Fruit fly (Drosophila melanogaster) whole organism, embryonic: ENCODE data around the gene euc.

Experiments used
- Atf-2 ChIP-seq: fragments of 200-800 bp; sonication (Bioruptor generic); optimal IDR thresholded peaks from 2 replicates; lab custom pipeline; 2016; ENCODE audit warnings: missing biosample characterization, missing genetic modification characterization
- BtbVII ChIP-seq: fragments of 200-800 bp; sonication (Bioruptor generic); optimal IDR thresholded peaks from 3 replicates; lab custom pipeline; 2017; ENCODE audit warnings: missing biosample characterization, mild to moderate bottlenecking, missing genetic modification characterization
- C15 ChIP-seq: fragments of 200-800 bp; sonication (Bioruptor generic); IDR thresholded peaks from 3 replicates; pipeline ENCODE4 v1.3.6; 2022; ENCODE audit warnings: missing biosample characterization, missing genetic modification characterization
- CG10147 ChIP-seq: fragments of 200-800 bp; sonication (Bioruptor generic); optimal IDR thresholded peaks from 2 replicates; lab custom pipeline; 2019; ENCODE audit warnings: missing biosample characterization, mild to moderate bottlenecking, missing genetic modification characterization, moderate library complexity
- CG11456 ChIP-seq: fragments of 200-800 bp; sonication (Bioruptor generic); IDR thresholded peaks from 3 replicates; pipeline ENCODE4 v1.3.6; 2022; ENCODE audit warnings: missing biosample characterization, missing genetic modification characterization
- CG11560 ChIP-seq: fragments of 200-800 bp; sonication (Bioruptor generic); IDR thresholded peaks from 3 replicates; pipeline ENCODE4 v1.3.6; 2022; ENCODE audit warnings: missing biosample characterization, missing genetic modification characterization
- CG11695 ChIP-seq: fragments of 200-800 bp; sonication (Bioruptor generic); IDR thresholded peaks from 3 replicates; pipeline ENCODE4 v1.3.6; 2022; ENCODE audit warnings: missing biosample characterization, missing genetic modification characterization
- CG1233 ChIP-seq: fragments of 200-800 bp; sonication (Bioruptor generic); optimal IDR thresholded peaks from 4 replicates; lab custom pipeline; 2018; ENCODE audit warnings: missing biosample characterization, mild to moderate bottlenecking, missing genetic modification characterization
- CG12391 ChIP-seq: fragments of 200-800 bp; sonication (Bioruptor generic); optimal IDR thresholded peaks from 3 replicates; lab custom pipeline; 2018; ENCODE audit warnings: missing biosample characterization, mild to moderate bottlenecking, missing genetic modification characterization, moderate library complexity
- CG15479 ChIP-seq: fragments of 200-800 bp; sonication (Bioruptor generic); optimal IDR thresholded peaks from 3 replicates; lab custom pipeline; 2019; ENCODE audit warnings: missing biosample characterization, mild to moderate bottlenecking, missing genetic modification characterization, moderate library complexity
- CG1647 ChIP-seq: fragments of 200-800 bp; sonication (Bioruptor generic); optimal IDR thresholded peaks from 3 replicates; lab custom pipeline; 2016; ENCODE audit warnings: missing biosample characterization, missing genetic modification characterization
- CG17385 ChIP-seq: fragments of 200-800 bp; sonication (Bioruptor generic); optimal IDR thresholded peaks from 3 replicates; lab custom pipeline; 2018; ENCODE audit warnings: missing biosample characterization, mild to moderate bottlenecking, missing genetic modification characterization
- CG17612 ChIP-seq: fragments of 200-800 bp; sonication (Bioruptor generic); IDR thresholded peaks from 2 replicates; pipeline ENCODE4 v1.3.6; 2022; ENCODE audit warnings: missing biosample characterization, missing genetic modification characterization
- CG2875 ChIP-seq: fragments of 200-800 bp; sonication (Bioruptor generic); optimal IDR thresholded peaks from 2 replicates; lab custom pipeline; 2017; ENCODE audit warnings: missing biosample characterization, mild to moderate bottlenecking, missing genetic modification characterization, missing genetic modification reagents
- CG32772 ChIP-seq: fragments of 200-800 bp; sonication (Bioruptor generic); IDR thresholded peaks from 2 replicates; pipeline ENCODE4 v1.3.6; 2022; ENCODE audit warnings: missing biosample characterization, missing genetic modification characterization
- CG33557 ChIP-seq: fragments of 200-800 bp; sonication (Bioruptor generic); optimal IDR thresholded peaks from 2 replicates; lab custom pipeline; 2019; ENCODE audit warnings: missing biosample characterization, mild to moderate bottlenecking, missing genetic modification characterization, moderate library complexity
- CG7839 ChIP-seq: fragments of 200-800 bp; sonication (Bioruptor generic); optimal IDR thresholded peaks from 3 replicates; lab custom pipeline; 2018; ENCODE audit warnings: missing biosample characterization, mild to moderate bottlenecking, missing genetic modification characterization, moderate library complexity
- CG9215 ChIP-seq: fragments of 200-800 bp; sonication (Bioruptor generic); IDR thresholded peaks from 2 replicates; pipeline ENCODE4 v1.3.6; 2022; ENCODE audit warnings: missing biosample characterization, missing genetic modification characterization
- CG9797 ChIP-seq: fragments of 200-800 bp; sonication (Bioruptor generic); optimal IDR thresholded peaks from 3 replicates; lab custom pipeline; 2018; ENCODE audit warnings: missing biosample characterization, mild to moderate bottlenecking, missing genetic modification characterization
- Drgx ChIP-seq: fragments of 200-800 bp; sonication (Bioruptor generic); IDR thresholded peaks from 2 replicates; pipeline ENCODE4 v1.3.6; 2022; ENCODE audit warnings: missing biosample characterization, missing genetic modification characterization
- Gug ChIP-seq: fragments of 200-800 bp; sonication (Bioruptor generic); IDR thresholded peaks from 4 replicates; pipeline ENCODE4 v1.3.6; 2022; ENCODE audit warnings: missing biosample characterization, missing genetic modification characterization
- HLH54F ChIP-seq: fragments of 200-800 bp; sonication (Bioruptor generic); optimal IDR thresholded peaks from 3 replicates; lab custom pipeline; 2016; ENCODE audit warnings: missing biosample characterization, missing genetic modification characterization
- Jarid2 ChIP-seq: fragments of 200-800 bp; sonication (Bioruptor generic); optimal IDR thresholded peaks from 3 replicates; lab custom pipeline; 2017; ENCODE audit warnings: mild to moderate bottlenecking, missing biosample characterization, missing genetic modification reagents, missing genetic modification characterization
- Lim3 ChIP-seq: fragments of 200-800 bp; sonication (Bioruptor generic); IDR thresholded peaks from 2 replicates; pipeline ENCODE4 v1.3.6; 2022; ENCODE audit warnings: missing biosample characterization, missing genetic modification characterization
- MESR4 ChIP-seq: fragments of 200-800 bp; sonication (Bioruptor generic); optimal IDR thresholded peaks from 2 replicates; lab custom pipeline; 2018; ENCODE audit warnings: missing biosample characterization, mild to moderate bottlenecking, missing genetic modification characterization, moderate library complexity
- Med ChIP-seq: fragments of 200-800 bp; sonication (Bioruptor generic); peaks from one replicate; lab custom pipeline; 2016; ENCODE audit warnings: missing biosample characterization, missing genetic modification characterization, mild to moderate bottlenecking, inconsistent platforms, moderate library complexity
- Opbp ChIP-seq: fragments of 200-800 bp; sonication (Bioruptor generic); IDR thresholded peaks from 3 replicates; pipeline ENCODE4 v1.3.6; 2022; ENCODE audit warnings: missing biosample characterization, missing genetic modification characterization; ENCODE audit not compliant: partially characterized antibody
- Pdp1 ChIP-seq, 2 experiments: fragments of 200-800 bp; sonication (Bioruptor generic); optimal IDR thresholded peaks; 3 replicates each; lab custom pipeline; 2016; ENCODE audit warnings: missing biosample characterization in 2 of 2, missing genetic modification characterization in 2 of 2, mild to moderate bottlenecking in 1 of 2, moderate library complexity in 1 of 2
- Ptx1 ChIP-seq: fragments of 200-800 bp; sonication (Bioruptor generic); IDR thresholded peaks from 2 replicates; pipeline ENCODE4 v1.3.6; 2022; ENCODE audit warnings: missing biosample characterization, missing genetic modification characterization
- Tbp ChIP-seq: fragments of >200 bp; optimal IDR thresholded peaks from 2 replicates; lab custom pipeline; 2018; ENCODE audit warnings: missing biosample characterization, missing genetic modification characterization
- aop ChIP-seq: fragments of 200-800 bp; sonication (Bioruptor generic); IDR thresholded peaks from 2 replicates; pipeline ENCODE4 v1.3.6; 2022; ENCODE audit warnings: missing biosample characterization, missing genetic modification characterization
- bsh ChIP-seq, 2 experiments: fragments of 200-800 bp; sonication (Bioruptor generic); optimal IDR thresholded peaks; 2 replicates each; lab custom pipeline; 2017 to 2018; ENCODE audit warnings: mild to moderate bottlenecking in 2 of 2, missing biosample characterization in 2 of 2, missing genetic modification characterization in 2 of 2, moderate library complexity in 1 of 2
- crp ChIP-seq, 2 experiments: fragments of 200-800 bp; sonication (Bioruptor generic); optimal IDR thresholded peaks; 2 replicates in 1 of 2; 3 replicates in 1 of 2; lab custom pipeline; 2017; ENCODE audit warnings: missing biosample characterization in 2 of 2, missing genetic modification characterization in 2 of 2, mild to moderate bottlenecking in 1 of 2, moderate library complexity in 1 of 2
- dysf ChIP-seq: fragments of 200-800 bp; sonication (Bioruptor generic); IDR thresholded peaks from 3 replicates; pipeline ENCODE4 v1.3.6; 2022; ENCODE audit warnings: missing biosample characterization, missing genetic modification characterization
- esg ChIP-seq: fragments of 200-800 bp; sonication (Bioruptor generic); conservative IDR thresholded peaks from 2 replicates; pipeline ENCODE4 v1.3.6; 2022; ENCODE audit warnings: missing biosample characterization, missing genetic modification characterization
- fd64A ChIP-seq: fragments of 200-800 bp; sonication (Bioruptor generic); optimal IDR thresholded peaks from 3 replicates; lab custom pipeline; 2018; ENCODE audit warnings: missing biosample characterization, mild to moderate bottlenecking, missing genetic modification characterization
- hb ChIP-seq: fragments of 200-800 bp; sonication (Bioruptor generic); IDR thresholded peaks from 3 replicates; pipeline ENCODE4 v1.3.6; 2022; ENCODE audit warnings: missing biosample characterization, missing genetic modification characterization; ENCODE audit not compliant: partially characterized antibody
- kay ChIP-seq: fragments of 200-800 bp; sonication (Bioruptor generic); optimal IDR thresholded peaks from 2 replicates; lab custom pipeline; 2016; ENCODE audit warnings: missing biosample characterization, missing genetic modification characterization
- mam ChIP-seq: fragments of 200-800 bp; sonication (Bioruptor generic); optimal IDR thresholded peaks from 3 replicates; lab custom pipeline; 2016; ENCODE audit warnings: missing biosample characterization, missing genetic modification characterization
- phol ChIP-seq: fragments of 200-800 bp; sonication (Bioruptor generic); optimal IDR thresholded peaks from 3 replicates; lab custom pipeline; 2018; ENCODE audit warnings: missing biosample characterization, mild to moderate bottlenecking, missing genetic modification characterization, moderate library complexity
- prd ChIP-seq, 3 experiments: fragments of >200 bp in 2 of 3; fragments of 200-800 bp in 1 of 3; sonication (Bioruptor generic) in 1 of 3; optimal IDR thresholded peaks in 2 of 3; IDR thresholded peaks in 1 of 3; 2 replicates in 2 of 3; 3 replicates in 1 of 3; pipeline versions ENCODE4 v1.3.6 to Lab custom; 2017 to 2022; ENCODE audit warnings: missing biosample characterization in 1 of 3, missing genetic modification characterization in 1 of 3
- ranshi ChIP-seq: fragments of 200-800 bp; sonication (Bioruptor generic); IDR thresholded peaks from 2 replicates; pipeline ENCODE4 v1.3.6; 2022; ENCODE audit warnings: missing biosample characterization, missing genetic modification characterization
- sna ChIP-seq: fragments of 200-800 bp; sonication (Bioruptor generic); IDR thresholded peaks from 2 replicates; pipeline ENCODE4 v1.3.6; 2022; ENCODE audit warnings: missing biosample characterization, missing genetic modification characterization; ENCODE audit not compliant: partially characterized antibody
- sob ChIP-seq: fragments of 200-800 bp; sonication (Bioruptor generic); IDR thresholded peaks from 2 replicates; pipeline ENCODE4 v1.3.6; 2022; ENCODE audit warnings: missing biosample characterization, missing genetic modification characterization
- stwl ChIP-seq: fragments of 200-800 bp; sonication (Bioruptor generic); optimal IDR thresholded peaks from 3 replicates; lab custom pipeline; 2018; ENCODE audit warnings: missing biosample characterization, mild to moderate bottlenecking, missing genetic modification characterization, moderate library complexity
- tna ChIP-seq: fragments of 200-800 bp; sonication (Bioruptor generic); IDR thresholded peaks from 2 replicates; pipeline ENCODE4 v1.3.6; 2022; ENCODE audit warnings: missing biosample characterization, missing genetic modification characterization; ENCODE audit not compliant: partially characterized antibody
- ttk ChIP-seq: fragments of 200-800 bp; sonication (Bioruptor generic); IDR thresholded peaks from 2 replicates; pipeline ENCODE4 v2.1.2; 2022; ENCODE audit warnings: missing biosample characterization, missing genetic modification characterization
- unc-4 ChIP-seq: fragments of 200-800 bp; sonication (Bioruptor generic); IDR thresholded peaks from 2 replicates; pipeline ENCODE4 v1.3.6; 2022; ENCODE audit warnings: missing biosample characterization, missing genetic modification characterization; ENCODE audit not compliant: partially characterized antibody
- vvl ChIP-seq: fragments of 200-800 bp; sonication (Bioruptor generic); IDR thresholded peaks from 2 replicates; pipeline ENCODE4 v1.3.6; 2022; ENCODE audit warnings: missing biosample characterization, missing genetic modification characterization
- zfh2 ChIP-seq: fragments of 200-800 bp; sonication (Bioruptor generic); optimal IDR thresholded peaks from 2 replicates; lab custom pipeline; 2016; ENCODE audit warnings: missing biosample characterization, missing genetic modification characterization

euc gene

DNA sequence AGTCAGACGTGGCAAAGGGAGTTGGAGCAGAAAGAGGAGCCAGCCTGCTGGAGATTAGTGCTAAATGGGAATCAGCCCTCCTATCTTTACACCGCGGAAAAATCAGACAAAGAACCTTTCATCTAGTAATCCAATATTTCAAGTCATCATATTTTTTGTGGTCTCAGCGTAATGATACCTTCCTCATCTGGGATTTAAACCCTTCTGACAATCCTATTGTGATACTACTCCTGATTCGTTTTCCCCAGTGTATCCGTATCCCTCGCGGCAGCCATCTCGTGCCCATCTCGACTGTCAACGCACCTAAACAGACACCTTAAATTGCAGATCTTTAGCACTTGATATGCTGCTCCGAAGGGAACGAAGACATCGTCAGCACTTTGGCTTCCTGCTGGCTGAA, 19.8 kb upstream of the euc start (continued):
- TF ChIP-seq CG9797 (GFP tag; lab: Kevin White, UChicago): no peak
- peak; percentile 18 for TF ChIP-seq CG7839 (tag; lab: Kevin White, UChicago)
- TF ChIP-seq Atf-2 (GFP tag; lab: Kevin White, UChicago): peak; percentile 5
- TF ChIP-seq esg (GFP tag; lab: Robert Waterston, UW): no peak; the same call in 1 of the 2 replicates
- TF ChIP-seq vvl (GFP tag; lab: Robert Waterston, UW): peak; percentile 7; the same call in 1 of the 2 replicates
- no peak for TF ChIP-seq CG17385 (GFP tag; lab: Kevin White, UChicago)
- 0 out of 2 replicates have a peak, but pooled peaks have one; percentile 5 for TF ChIP-seq Drgx
- TF ChIP-seq BtbVII (GFP tag; lab: Kevin White, UChicago): no peak
- peak; percentile 48; the same call in 1 of the 2 replicates for TF ChIP-seq CG32772 (GFP tag; lab: Robert Waterston, UW)
- peak in 1 of 2 experiments; percentile 47 for TF ChIP-seq bsh (GFP tag; optimal IDR thresholded peaks at IDR 0.05; lab: Kevin White, UChicago)
- no peak for TF ChIP-seq HLH54F (GFP tag; lab: Kevin White, UChicago)
- peak; percentile 64 for TF ChIP-seq Med (GFP tag; lab: Kevin White, UChicago)
- no peak for TF ChIP-seq sna
- TF ChIP-seq MESR4 (GFP tag; lab: Kevin White, UChicago): no peak
- no peak for TF ChIP-seq crp (GFP tag; optimal IDR thresholded peaks at IDR 0.05; lab: Kevin White, UChicago)
- no peak for TF ChIP-seq Pdp1 (GFP tag; optimal IDR thresholded peaks at IDR 0.05; lab: Kevin White, UChicago)
- TF ChIP-seq CG2875: no peak
- TF ChIP-seq zfh2: no peak
- 0 out of 3 replicates have a peak, but pooled peaks have one; percentile 18 for TF ChIP-seq CG11456 (GFP tag; lab: Robert Waterston, UW)
- TF ChIP-seq Tbp: no peak
- no peak for TF ChIP-seq CG33557 (GFP tag; lab: Kevin White, UChicago)
- TF ChIP-seq Lim3 (GFP tag; lab: Robert Waterston, UW): no peak
- no peak for TF ChIP-seq CG10147 (GFP tag; lab: Kevin White, UChicago)
- peak; percentile 41; the same call in 1 of the 2 replicates for TF ChIP-seq ranshi (GFP tag; lab: Robert Waterston, UW)
- TF ChIP-seq fd64A: no peak
- no peak for TF ChIP-seq Opbp (GFP tag; lab: Robert Waterston, UW)
- no peak for TF ChIP-seq aop (GFP tag; lab: Robert Waterston, UW)
- no peak for TF ChIP-seq C15 (GFP tag; lab: Robert Waterston, UW)
- no peak for TF ChIP-seq CG12391
- TF ChIP-seq CG9215: no peak
- TF ChIP-seq hb: no peak
- no peak for TF ChIP-seq ttk (GFP tag; lab: Robert Waterston, UW)
- TF ChIP-seq CG15479 (GFP tag; lab: Kevin White, UChicago): no peak
- TF ChIP-seq Ptx1 (GFP tag; lab: Robert Waterston, UW): 0 out of 2 replicates have a peak, but pooled peaks have one; percentile 17
- TF ChIP-seq tna (GFP tag; lab: Robert Waterston, UW): no peak
- no peak for TF ChIP-seq CG11695
- no peak for TF ChIP-seq sob (GFP tag; lab: Robert Waterston, UW)
- no peak for TF ChIP-seq stwl (tag; lab: Kevin White, UChicago)
- TF ChIP-seq CG1647 (GFP tag; lab: Kevin White, UChicago): no peak
- TF ChIP-seq phol (tag; lab: Kevin White, UChicago): peak; percentile 12
- no peak for TF ChIP-seq CG17612 (GFP tag; lab: Robert Waterston, UW)
- peak; percentile 38; the same call in 1 of the 3 replicates for TF ChIP-seq dysf (GFP tag; lab: Robert Waterston, UW)
- 0 out of 4 replicates have a peak, but pooled peaks have one; percentile 18 for TF ChIP-seq Gug (GFP tag; lab: Robert Waterston, UW)
- no peak for TF ChIP-seq kay (GFP tag; lab: Kevin White, UChicago)
- no peak for TF ChIP-seq prd (optimal IDR thresholded peaks at IDR 0.05; lab: Kevin White, UChicago)
- peak; percentile 55; the same call in 1 of the 3 replicates for TF ChIP-seq prd (GFP tag; IDR thresholded peaks at IDR 0.05; lab: Robert Waterston, UW)
- no peak for TF ChIP-seq Jarid2
- peak; percentile 30 for TF ChIP-seq mam (GFP tag; lab: Kevin White, UChicago)
- no peak for TF ChIP-seq CG11560 (tag; lab: Robert Waterston, UW)
- TF ChIP-seq unc-4 (GFP tag; lab: Robert Waterston, UW): no peak
- TF ChIP-seq CG1233 (GFP tag; lab: Kevin White, UChicago): no peak
